Fruit fly (Drosophila melanogaster): ENCODE data around the gene mid.

The mid gene

DNA sequence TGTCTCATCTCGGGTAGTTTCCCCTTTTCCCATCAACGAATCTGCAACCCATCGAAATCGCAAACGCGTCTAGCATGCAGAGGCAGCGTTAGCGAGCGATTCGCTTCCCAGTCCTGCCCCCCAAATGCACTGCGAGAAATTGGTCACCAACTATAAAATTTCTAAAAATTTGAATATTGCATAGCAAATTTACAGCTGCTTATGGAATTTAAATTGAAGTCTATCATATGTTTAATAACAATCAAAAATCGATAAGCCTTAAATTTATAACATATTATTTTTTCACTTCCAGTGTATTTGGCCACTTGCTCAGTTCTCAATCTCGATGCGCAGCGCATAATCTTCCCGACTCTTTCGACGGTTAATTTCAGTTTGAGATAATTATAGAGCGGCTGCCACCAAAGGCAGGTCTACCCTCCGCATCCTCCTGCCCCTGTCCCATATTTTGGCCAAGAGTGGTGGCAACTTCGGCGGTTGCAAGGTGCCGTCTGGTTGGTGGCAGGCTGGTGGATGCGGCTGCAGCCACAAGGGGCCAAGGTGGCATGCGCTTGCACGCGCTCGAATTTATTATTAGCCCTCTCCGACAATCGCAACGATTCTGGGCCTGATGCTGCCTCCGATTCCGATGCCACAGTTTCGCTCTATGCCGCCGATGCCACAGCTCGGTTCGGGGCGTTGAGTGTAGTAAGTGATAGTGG is 34.4 kb upstream of the mid start (continued):
- TF ChIP-seq CG8359 (GFP tag; optimal IDR thresholded peaks at IDR 0.05; ENCODE audit: borderline replicate concordance): no peak
- TF ChIP-seq Gug (GFP tag; IDR thresholded peaks at IDR 0.05): no peak
- no peak for TF ChIP-seq CG17568 (GFP tag; optimal IDR thresholded peaks at IDR 0.05)
- no peak for TF ChIP-seq sd (tag; optimal IDR thresholded peaks at IDR 0.05)
- TF ChIP-seq ham (GFP tag; IDR thresholded peaks at IDR 0.05): no peak
- TF ChIP-seq ems (GFP tag; optimal IDR thresholded peaks at IDR 0.05): no peak
- no peak for TF ChIP-seq dm (GFP tag; optimal IDR thresholded peaks at IDR 0.05)
- peak; percentile 60 for TF ChIP-seq lbe (GFP tag; optimal IDR thresholded peaks at IDR 0.05)
- peak; percentile 63 for TF ChIP-seq gem (tag; optimal IDR thresholded peaks at IDR 0.05)
- no peak for TF ChIP-seq CG8478 (optimal IDR thresholded peaks at IDR 0.05)
- no peak for TF ChIP-seq Hmx (GFP tag; optimal IDR thresholded peaks at IDR 0.05)
- no peak for TF ChIP-seq lov (optimal IDR thresholded peaks at IDR 0.05)
- TF ChIP-seq lov (GFP tag; IDR thresholded peaks at IDR 0.05): no peak
- TF ChIP-seq CG10366 (GFP tag; IDR thresholded peaks at IDR 0.05): peak; percentile 21; the same call in 1 of the 2 replicates
- no peak for TF ChIP-seq sr (GFP tag; IDR thresholded peaks at IDR 0.05)
- peak in 1 of 3 experiments; percentile 67 for TF ChIP-seq lola (GFP tag; optimal IDR thresholded peaks at IDR 0.05)
- TF ChIP-seq CG3281 (GFP tag; optimal IDR thresholded peaks at IDR 0.05): no peak
- peak; percentile 43; the same call in 1 of the 2 replicates for TF ChIP-seq wor (GFP tag; IDR thresholded peaks at IDR 0.05)
- TF ChIP-seq NC2β (GFP tag; optimal IDR thresholded peaks at IDR 0.05): no peak
- TF ChIP-seq CG10321 (GFP tag; IDR thresholded peaks at IDR 0.05): no peak
- no peak for TF ChIP-seq CG8765 (GFP tag; IDR thresholded peaks at IDR 0.05)
- no peak for TF ChIP-seq nerfin-1 (tag; optimal IDR thresholded peaks at IDR 0.05)
- peak; percentile 33 for TF ChIP-seq trem (tag; optimal IDR thresholded peaks at IDR 0.05)
- TF ChIP-seq Side (GFP tag; optimal IDR thresholded peaks at IDR 0.05): no peak
- TF ChIP-seq ERR (GFP tag; optimal IDR thresholded peaks at IDR 0.05): no peak
- TF ChIP-seq CG13624 (GFP tag; optimal IDR thresholded peaks at IDR 0.05): no peak
- no peak for TF ChIP-seq cg (GFP tag; optimal IDR thresholded peaks at IDR 0.05)
- TF ChIP-seq bbx (GFP tag; IDR thresholded peaks at IDR 0.05; ENCODE audit: partially characterized antibody): no peak
- no peak for TF ChIP-seq amos (GFP tag; IDR thresholded peaks at IDR 0.05; ENCODE audit: partially characterized antibody)
- no peak for TF ChIP-seq scrt (GFP tag; optimal IDR thresholded peaks at IDR 0.05)
- no peak for TF ChIP-seq CG12071 (GFP tag; optimal IDR thresholded peaks at IDR 0.05)
- TF ChIP-seq CG2712 (tag; optimal IDR thresholded peaks at IDR 0.05): peak; percentile 72
- no peak for TF ChIP-seq HmgZ (tag; optimal IDR thresholded peaks at IDR 0.05)
- TF ChIP-seq fd102C (GFP tag; optimal IDR thresholded peaks at IDR 0.05): no peak
- TF ChIP-seq gce (GFP tag; IDR thresholded peaks at IDR 0.05): no peak
- TF ChIP-seq Ets65A (GFP tag): peak; percentile 92
- peak; percentile 33 for TF ChIP-seq CG4820 (GFP tag; optimal IDR thresholded peaks at IDR 0.05)
- TF ChIP-seq esg (GFP tag; conservative IDR thresholded peaks at IDR 0.05): no peak
- no peak for TF ChIP-seq tap (tag; optimal IDR thresholded peaks at IDR 0.05)
- TF ChIP-seq CG32532 (GFP tag; IDR thresholded peaks at IDR 0.05): no peak
- no peak for TF ChIP-seq CG32767 (GFP tag; IDR thresholded peaks at IDR 0.05)
- no peak for TF ChIP-seq Meics (GFP tag; optimal IDR thresholded peaks at IDR 0.05)
- TF ChIP-seq CG7556 (GFP tag; optimal IDR thresholded peaks at IDR 0.05): peak; percentile 3
- peak; percentile 12 for TF ChIP-seq zen (tag; optimal IDR thresholded peaks at IDR 0.05)
- peak; percentile 51 for TF ChIP-seq CG17829 (tag; optimal IDR thresholded peaks at IDR 0.05)
- TF ChIP-seq CG2202 (tag; optimal IDR thresholded peaks at IDR 0.05): peak; percentile 30
- TF ChIP-seq CG12942 (GFP tag; optimal IDR thresholded peaks at IDR 0.05): no peak
- TF ChIP-seq p53 (GFP tag; optimal IDR thresholded peaks at IDR 0.05): no peak
- no peak for TF ChIP-seq hbn (GFP tag; IDR thresholded peaks at IDR 0.05; ENCODE audit: partially characterized antibody)
- TF ChIP-seq CG18599 (GFP tag; optimal IDR thresholded peaks at IDR 0.05): peak; percentile 30
- TF ChIP-seq Abd-B (GFP tag; optimal IDR thresholded peaks at IDR 0.05): no peak

All from whole organism, embryonic.